Fruit fly (Drosophila melanogaster): ENCODE measurements around the gene CG11601.

CG11601 gene

DNA sequence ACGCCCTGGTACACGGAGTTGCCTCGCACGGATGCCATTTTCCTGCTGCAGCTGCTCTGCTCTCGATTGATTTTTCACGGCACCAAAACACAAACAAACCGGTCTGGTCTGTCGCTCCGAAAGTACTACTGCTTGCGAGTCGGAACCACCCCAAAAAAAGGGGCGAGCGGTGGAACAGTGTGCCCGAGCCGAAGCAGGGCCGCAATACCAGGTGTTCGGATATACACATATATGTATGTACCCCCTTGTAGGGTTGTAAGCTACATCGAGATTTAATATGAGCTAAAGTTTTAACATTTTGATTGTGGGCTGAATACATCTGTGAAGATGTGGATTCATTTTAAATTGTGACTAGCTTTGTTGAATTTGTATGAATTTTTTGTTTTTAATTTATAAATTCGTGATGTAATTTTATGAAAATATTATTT, 2.5 kb upstream of the CG11601 start (continued):
- TF ChIP-seq CkIIα-i1 (GFP tag; IDR thresholded peaks at IDR 0.05) (no peak), vfl (GFP tag; optimal IDR thresholded peaks at IDR 0.05) (peak; percentile 9), CG11560 (tag; IDR thresholded peaks at IDR 0.05) (no peak), H2.0 (GFP tag; IDR thresholded peaks at IDR 0.05) (peak; percentile 36; the same call in 1 of the 2 replicates), CG9817 (tag; optimal IDR thresholded peaks at IDR 0.05) (peak; percentile 48), CG6272 (GFP tag; IDR thresholded peaks at IDR 0.05) (no peak), bab2 (GFP tag; optimal IDR thresholded peaks at IDR 0.05) (peak; percentile 36), CG9797 (GFP tag; optimal IDR thresholded peaks at IDR 0.05) (peak; percentile 93), CG10431 (GFP tag; optimal IDR thresholded peaks at IDR 0.05) (peak; percentile 62), jumu (GFP tag; optimal IDR thresholded peaks at IDR 0.05) (peak; percentile 13), CG30403 (GFP tag; optimal IDR thresholded peaks at IDR 0.05) (peak; percentile 59), CG32532 (GFP tag; IDR thresholded peaks at IDR 0.05) (peak; percentile 66), prd (optimal IDR thresholded peaks at IDR 0.05) (no peak), prd (GFP tag; IDR thresholded peaks at IDR 0.05) (no peak), slou (GFP tag; optimal IDR thresholded peaks at IDR 0.05) (no peak), D19B (GFP tag; optimal IDR thresholded peaks at IDR 0.05) (no peak), CG6813 (GFP tag; optimal IDR thresholded peaks at IDR 0.05) (peak; percentile 65), CG1602 (GFP tag; optimal IDR thresholded peaks at IDR 0.05) (no peak), inv (GFP tag; IDR thresholded peaks at IDR 0.05; ENCODE audit: partially characterized antibody) (no peak), CG6791 (GFP tag; IDR thresholded peaks at IDR 0.05; ENCODE audit: partially characterized antibody) (peak; percentile 57; the same call in 1 of the 3 replicates), luna (GFP tag; optimal IDR thresholded peaks at IDR 0.05) (peak; percentile 20), CG13894 (tag; optimal IDR thresholded peaks at IDR 0.05) (peak; percentile 84), Gsc (GFP tag; IDR thresholded peaks at IDR 0.05) (no peak), pho (GFP tag; optimal IDR thresholded peaks at IDR 0.05) (peak; percentile 22), BtbVII (GFP tag; optimal IDR thresholded peaks at IDR 0.05) (peak; percentile 1), Asciz (GFP tag; optimal IDR thresholded peaks at IDR 0.05) (peak; percentile 52), ab (GFP tag; optimal IDR thresholded peaks at IDR 0.05) (peak; percentile 9), ERR (GFP tag; optimal IDR thresholded peaks at IDR 0.05) (no peak), slbo (GFP tag; IDR thresholded peaks at IDR 0.05) (peak; percentile 61), run (tag; optimal IDR thresholded peaks at IDR 0.05) (no peak), CG13424 (tag; optimal IDR thresholded peaks at IDR 0.05) (peak; percentile 63), ara (GFP tag; IDR thresholded peaks at IDR 0.05) (no peak), kah (GFP tag; optimal IDR thresholded peaks at IDR 0.05) (peak; percentile 27), CG7987 (GFP tag; optimal IDR thresholded peaks at IDR 0.05) (peak; percentile 54), jing (GFP tag; optimal IDR thresholded peaks at IDR 0.05) (no peak), fd96Cb (tag; optimal IDR thresholded peaks at IDR 0.05) (peak; percentile 22), sug (tag; optimal IDR thresholded peaks at IDR 0.05) (peak; percentile 63), CG12155 (GFP tag; optimal IDR thresholded peaks at IDR 0.05) (peak; percentile 34), chm (GFP tag; IDR thresholded peaks at IDR 0.05) (peak; percentile 65), CG3163 (GFP tag; optimal IDR thresholded peaks at IDR 0.05) (no peak), CG11085 (GFP tag; IDR thresholded peaks at IDR 0.05) (no peak), sqz (GFP tag; optimal IDR thresholded peaks at IDR 0.05) (no peak), CG8388 (GFP tag; optimal IDR thresholded peaks at IDR 0.05) (peak; percentile 31), CG18764 (GFP tag; optimal IDR thresholded peaks at IDR 0.05) (no peak), Gug (GFP tag; IDR thresholded peaks at IDR 0.05) (no peak), CG1647 (GFP tag; optimal IDR thresholded peaks at IDR 0.05) (no peak), pan (optimal IDR thresholded peaks at IDR 0.05) (no peak), pan (GFP tag; optimal IDR thresholded peaks at IDR 0.05 in 1 of 2, IDR thresholded peaks at IDR 0.05 in 1 of 2) (no peak), rib (GFP tag; IDR thresholded peaks at IDR 0.05) (no peak), ems (GFP tag; optimal IDR thresholded peaks at IDR 0.05) (peak; percentile 54), CG12769 (tag; optimal IDR thresholded peaks at IDR 0.05) (peak; percentile 69), Kr (GFP tag; optimal IDR thresholded peaks at IDR 0.05) (no peak)

Data from whole organism, embryonic.